Fruit fly (Drosophila melanogaster): ENCODE data around the gene snRNP-U1-C.

The snRNP-U1-C gene

dm6 chr3R:19023862-19024261 is 40.4 kb upstream of the snRNP-U1-C start, which contains the start of the genes CG6005 and CG14286 (continued):
- no peak for TF ChIP-seq Mes4 (GFP tag; optimal IDR thresholded peaks at IDR 0.05)
- TF ChIP-seq B-H2 (GFP tag; optimal IDR thresholded peaks at IDR 0.05) = peak; percentile 59
- no peak for TF ChIP-seq corto (GFP tag; optimal IDR thresholded peaks at IDR 0.05)
- no peak for TF ChIP-seq lov (optimal IDR thresholded peaks at IDR 0.05)
- 0 out of 3 replicates have a peak, but pooled peaks have one; percentile 26 for TF ChIP-seq lov (GFP tag; IDR thresholded peaks at IDR 0.05)
- TF ChIP-seq lola (GFP tag; optimal IDR thresholded peaks at IDR 0.05) = peak in 1 of 3 experiments; percentile 2
- TF ChIP-seq Aef1 (GFP tag; IDR thresholded peaks at IDR 0.05) = peak; percentile 65
- TF ChIP-seq unc-4 (GFP tag; IDR thresholded peaks at IDR 0.05; ENCODE audit: partially characterized antibody) = peak; percentile 85
- no peak for TF ChIP-seq zen (tag; optimal IDR thresholded peaks at IDR 0.05)
- TF ChIP-seq nerfin-2 (GFP tag; IDR thresholded peaks at IDR 0.05; ENCODE audit: partially characterized antibody) = no peak; the same call in 1 of the 2 replicates
- TF ChIP-seq dm (GFP tag; optimal IDR thresholded peaks at IDR 0.05) = peak; percentile 82
- no peak for TF ChIP-seq CG15073 (GFP tag; optimal IDR thresholded peaks at IDR 0.05)
- no peak for TF ChIP-seq CG2875 (GFP tag; optimal IDR thresholded peaks at IDR 0.05)
- no peak; the same call in 1 of the 2 replicates for TF ChIP-seq Ravus (GFP tag; IDR thresholded peaks at IDR 0.05)
- peak; percentile 16 for TF ChIP-seq Camta (GFP tag; optimal IDR thresholded peaks at IDR 0.05)
- TF ChIP-seq Xbp1 (GFP tag; optimal IDR thresholded peaks at IDR 0.05) = peak; percentile 83
- no peak for TF ChIP-seq bowl (GFP tag; IDR thresholded peaks at IDR 0.05)
- 0 out of 2 replicates have a peak, but pooled peaks have one; percentile 9 for TF ChIP-seq CG4404 (GFP tag; IDR thresholded peaks at IDR 0.05)
- TF ChIP-seq pita (GFP tag; optimal IDR thresholded peaks at IDR 0.05) = no peak
- no peak for TF ChIP-seq Nf-YB (GFP tag; optimal IDR thresholded peaks at IDR 0.05)
- TF ChIP-seq Hsf (GFP tag; optimal IDR thresholded peaks at IDR 0.05) = peak; percentile 64
- peak; percentile 81 for TF ChIP-seq CHES-1-like (GFP tag; optimal IDR thresholded peaks at IDR 0.05)
- peak; percentile 26 for TF ChIP-seq ewg (GFP tag; optimal IDR thresholded peaks at IDR 0.05)
- TF ChIP-seq CG9817 (tag; optimal IDR thresholded peaks at IDR 0.05) = peak; percentile 46
- no peak for TF ChIP-seq Hr39 (optimal IDR thresholded peaks at IDR 0.05)
- peak; percentile 49 for TF ChIP-seq Sin3A (optimal IDR thresholded peaks at IDR 0.05)
- TF ChIP-seq usp (GFP tag; optimal IDR thresholded peaks at IDR 0.05) = no peak
- no peak for TF ChIP-seq CG7928 (GFP tag; optimal IDR thresholded peaks at IDR 0.05)
- peak; percentile 67 for TF ChIP-seq Chrac-16 (GFP tag; optimal IDR thresholded peaks at IDR 0.05)
- peak; percentile 69 for TF ChIP-seq sna (GFP tag; IDR thresholded peaks at IDR 0.05; ENCODE audit: partially characterized antibody)
- TF ChIP-seq ci (GFP tag; IDR thresholded peaks at IDR 0.05) = peak; percentile 87
- peak; percentile 92 for TF ChIP-seq NFAT (GFP tag; IDR thresholded peaks at IDR 0.05)
- TF ChIP-seq chinmo (GFP tag; IDR thresholded peaks at IDR 0.05; ENCODE audit: partially characterized antibody) = peak; percentile 81; the same call in 2 of the 4 replicates
- peak; percentile 36 for TF ChIP-seq CG3163 (GFP tag; optimal IDR thresholded peaks at IDR 0.05)
- TF ChIP-seq CG2120 (GFP tag; optimal IDR thresholded peaks at IDR 0.05) = peak; percentile 88
- no peak for TF ChIP-seq luna (GFP tag; optimal IDR thresholded peaks at IDR 0.05)
- TF ChIP-seq ro (GFP tag; IDR thresholded peaks at IDR 0.05) = peak; percentile 57; the same call in 1 of the 2 replicates
- peak; percentile 32 for TF ChIP-seq da (GFP tag; optimal IDR thresholded peaks at IDR 0.05)
- TF ChIP-seq Hey (tag; optimal IDR thresholded peaks at IDR 0.05) = no peak
- TF ChIP-seq hbn (GFP tag; IDR thresholded peaks at IDR 0.05; ENCODE audit: partially characterized antibody) = peak; percentile 80
- TF ChIP-seq peb (GFP tag; IDR thresholded peaks at IDR 0.05) = peak; percentile 39; the same call in 1 of the 2 replicates
- TF ChIP-seq phol (tag; optimal IDR thresholded peaks at IDR 0.05) = no peak
- peak; percentile 85 for TF ChIP-seq CG32532 (GFP tag; IDR thresholded peaks at IDR 0.05)
- no peak for TF ChIP-seq CG7839 (tag; optimal IDR thresholded peaks at IDR 0.05)
- peak; percentile 30 for TF ChIP-seq CG17912 (GFP tag; optimal IDR thresholded peaks at IDR 0.05)
- no peak for TF ChIP-seq CG1792 (GFP tag; optimal IDR thresholded peaks at IDR 0.05)
- peak; percentile 79 for TF ChIP-seq CG16779 (GFP tag; IDR thresholded peaks at IDR 0.05)
- TF ChIP-seq ERR (GFP tag; optimal IDR thresholded peaks at IDR 0.05) = no peak
- no peak for TF ChIP-seq CG10147 (GFP tag; optimal IDR thresholded peaks at IDR 0.05)
- TF ChIP-seq onecut (GFP tag; IDR thresholded peaks at IDR 0.05) = peak; percentile 47
- TF ChIP-seq eve (GFP tag; optimal IDR thresholded peaks at IDR 0.05) = no peak
- TF ChIP-seq pb (GFP tag; optimal IDR thresholded peaks at IDR 0.05) = no peak

Data from whole organism, embryonic.